Fruit fly (Drosophila melanogaster) whole organism, adult: ENCODE measurements around the gene CG32987.
A peak's percentile ranks its signal among the peaks of the same experiment; 100 is the strongest.

Experiments
- CG11617 ChIP-seq: fragments of 200-800 bp; sonication (Bioruptor generic); optimal IDR thresholded peaks from 2 replicates; lab custom pipeline; 2017; ENCODE audit warnings: mild to moderate bottlenecking, missing biosample characterization, missing genetic modification reagents, missing genetic modification characterization
- CG12768 ChIP-seq: fragments of 200-800 bp; sonication (Bioruptor generic); optimal IDR thresholded peaks from 2 replicates; lab custom pipeline; 2017; ENCODE audit warnings: missing biosample characterization, missing genetic modification characterization, mild to moderate bottlenecking, moderate library complexity, missing genetic modification reagents
- CG14711 ChIP-seq: fragments of 200-800 bp; sonication (Bioruptor generic); optimal IDR thresholded peaks from 2 replicates; lab custom pipeline; 2018; ENCODE audit warnings: missing biosample characterization, mild to moderate bottlenecking, missing genetic modification characterization, moderate library complexity
- CG1620 ChIP-seq: fragments of 200-800 bp; sonication (Bioruptor generic); optimal IDR thresholded peaks from 2 replicates; lab custom pipeline; 2016; ENCODE audit warnings: missing biosample characterization, missing genetic modification characterization
- CG33017 ChIP-seq: fragments of 200-800 bp; sonication (Bioruptor generic); optimal IDR thresholded peaks from 2 replicates; lab custom pipeline; 2018; ENCODE audit warnings: missing biosample characterization, mild to moderate bottlenecking, missing genetic modification characterization, moderate library complexity
- CG5204 ChIP-seq: fragments of 200-800 bp; sonication (Bioruptor generic); optimal IDR thresholded peaks from 2 replicates; lab custom pipeline; 2016; ENCODE audit warnings: missing biosample characterization, missing genetic modification characterization
- CG7045 ChIP-seq: fragments of 200-800 bp; sonication (Bioruptor generic); optimal IDR thresholded peaks from 2 replicates; lab custom pipeline; 2017; ENCODE audit warnings: missing biosample characterization, mild to moderate bottlenecking, missing genetic modification characterization
- CG7101 ChIP-seq: fragments of 200-800 bp; sonication (Bioruptor generic); optimal IDR thresholded peaks from 2 replicates; lab custom pipeline; 2018; ENCODE audit warnings: missing biosample characterization, mild to moderate bottlenecking, missing genetic modification characterization, moderate library complexity
- Clk ChIP-seq: fragments of 200-800 bp; sonication (Bioruptor generic); optimal IDR thresholded peaks from 2 replicates; lab custom pipeline; 2017; ENCODE audit warnings: missing biosample characterization, missing genetic modification characterization
- Crg-1 ChIP-seq: fragments of 200-800 bp; sonication (Bioruptor generic); optimal IDR thresholded peaks from 2 replicates; lab custom pipeline; 2016; ENCODE audit warnings: missing biosample characterization, missing genetic modification characterization
- Hr96 ChIP-seq: fragments of 200-800 bp; sonication (Bioruptor generic); optimal IDR thresholded peaks from 2 replicates; lab custom pipeline; 2016; ENCODE audit warnings: missing biosample characterization, missing genetic modification characterization
- Mnt ChIP-seq: fragments of 200-800 bp; sonication (Bioruptor generic); optimal IDR thresholded peaks from 2 replicates; lab custom pipeline; 2016; ENCODE audit warnings: missing biosample characterization, mild to moderate bottlenecking, missing genetic modification characterization
- bab1 ChIP-seq: fragments of 200-800 bp; sonication (Bioruptor generic); optimal IDR thresholded peaks from 3 replicates; lab custom pipeline; 2019; ENCODE audit warnings: missing biosample characterization, mild to moderate bottlenecking, missing genetic modification characterization, moderate library complexity
- cic ChIP-seq: fragments of 200-800 bp; sonication (Bioruptor generic); optimal IDR thresholded peaks from 2 replicates; lab custom pipeline; 2017; ENCODE audit warnings: missing biosample characterization, mild to moderate bottlenecking, missing genetic modification characterization, moderate library complexity
- cnc ChIP-seq, 2 experiments: fragments of >200 bp; optimal IDR thresholded peaks; 2 replicates each; lab custom pipeline; 2017
- kay ChIP-seq: fragments of 200-800 bp; sonication (Bioruptor generic); peaks from one replicate; lab custom pipeline; 2016; ENCODE audit warnings: missing biosample characterization, missing genetic modification characterization, borderline replicate concordance
- ovo ChIP-seq: fragments of 200-800 bp; sonication (Bioruptor generic); optimal IDR thresholded peaks from 2 replicates; lab custom pipeline; 2016; ENCODE audit warnings: missing biosample characterization, missing genetic modification characterization
- pad ChIP-seq: fragments of 200-800 bp; sonication (Bioruptor generic); optimal IDR thresholded peaks from 3 replicates; lab custom pipeline; 2017; ENCODE audit warnings: missing biosample characterization, missing genetic modification characterization, mild to moderate bottlenecking, moderate library complexity, missing genetic modification reagents
- tj ChIP-seq: fragments of 200-800 bp; sonication (Bioruptor generic); optimal IDR thresholded peaks from 3 replicates; lab custom pipeline; 2017; ENCODE audit warnings: missing biosample characterization, mild to moderate bottlenecking, missing genetic modification characterization, moderate library complexity
- toe ChIP-seq: fragments of 200-800 bp; sonication (Bioruptor generic); optimal IDR thresholded peaks from 2 replicates; lab custom pipeline; 2016; ENCODE audit warnings: missing biosample characterization, missing genetic modification characterization

The CG32987 gene

DNA sequence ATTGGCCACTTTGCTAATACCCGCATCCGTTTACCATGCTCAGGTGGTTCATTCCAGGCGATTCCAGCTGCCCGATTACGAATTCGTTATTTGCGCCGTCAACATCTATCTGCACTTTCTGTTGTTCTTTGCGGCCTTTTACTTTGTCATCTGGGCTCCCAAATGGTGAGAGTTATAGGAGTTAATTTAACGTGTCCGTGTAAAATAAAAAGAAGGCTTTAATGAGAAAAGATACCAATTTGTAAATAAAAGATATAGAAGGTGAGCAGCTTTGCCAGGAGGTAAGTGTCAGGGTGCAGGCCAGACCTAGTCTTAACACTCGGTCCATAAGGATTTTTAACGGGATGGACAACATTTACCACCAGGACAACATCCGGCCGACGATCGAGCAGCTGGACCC is at the start of gene CG32987:
Gene CG32987, plus strand, starts transcription at position 301 of the 400 bp plus-strand sequence.
- TF ChIP-seq ovo (GFP tag; lab: Kevin White, UChicago) (no peak), CG14711 (tag; lab: Kevin White, UChicago) (no peak), cnc (optimal IDR thresholded peaks at IDR 0.05; lab: Kevin White, UChicago) (no peak), tj (GFP tag; lab: Kevin White, UChicago) (no peak), CG33017 (tag; lab: Kevin White, UChicago) (no peak), bab1 (GFP tag; lab: Kevin White, UChicago) (no peak), cic (GFP tag; lab: Kevin White, UChicago) (no peak), CG11617 (GFP tag; lab: Kevin White, UChicago) (no peak), pad (GFP tag; lab: Kevin White, UChicago) (no peak), CG7045 (GFP tag; lab: Kevin White, UChicago) (no peak), Hr96 (GFP tag; lab: Kevin White, UChicago) (no peak), toe (GFP tag; lab: Kevin White, UChicago) (no peak), Clk (GFP tag; lab: Kevin White, UChicago) (no peak), Mnt (GFP tag; lab: Kevin White, UChicago) (no peak), CG12768 (GFP tag; lab: Kevin White, UChicago) (no peak), kay (GFP tag; lab: Kevin White, UChicago) (no peak)

- TF ChIP-seq bab1 (GFP tag; lab: Kevin White, UChicago) (no peak), CG1620 (GFP tag; lab: Kevin White, UChicago) (no peak), Hr96 (GFP tag; lab: Kevin White, UChicago) (no peak)
Measured at dm6 chr2L:8817343-8817742, 46.3 kb upstream of the CG32987 start.

- no peak for TF ChIP-seq CG33017 (tag; lab: Kevin White, UChicago)
- no peak for TF ChIP-seq kay (GFP tag; lab: Kevin White, UChicago)
- TF ChIP-seq cnc (optimal IDR thresholded peaks at IDR 0.05; lab: Kevin White, UChicago) = no peak
- TF ChIP-seq Hr96 (GFP tag; lab: Kevin White, UChicago) = no peak
- no peak for TF ChIP-seq CG7045 (GFP tag; lab: Kevin White, UChicago)
- no peak for TF ChIP-seq tj (GFP tag; lab: Kevin White, UChicago)
- no peak for TF ChIP-seq bab1 (GFP tag; lab: Kevin White, UChicago)
- no peak for TF ChIP-seq Mnt (GFP tag; lab: Kevin White, UChicago)
- TF ChIP-seq ovo (GFP tag; lab: Kevin White, UChicago) = no peak
- no peak for TF ChIP-seq CG14711 (tag; lab: Kevin White, UChicago)
- no peak for TF ChIP-seq Clk (GFP tag; lab: Kevin White, UChicago)
- TF ChIP-seq CG5204 (GFP tag; lab: Kevin White, UChicago) = no peak
- TF ChIP-seq cic (GFP tag; lab: Kevin White, UChicago) = no peak
Measured at dm6 chr2L:8820539-8820938, 43.1 kb upstream of the CG32987 start.

- TF ChIP-seq pad (GFP tag; lab: Kevin White, UChicago) (peak; percentile 11), CG5204 (GFP tag; lab: Kevin White, UChicago) (no peak), Hr96 (GFP tag; lab: Kevin White, UChicago) (no peak)
Measured at dm6 chr2L:8825222-8825869, 38.3 kb upstream of the CG32987 start, which contains the start of gene SoxN. SoxN (plus strand) TSS chr2L:8825645.

DNA sequence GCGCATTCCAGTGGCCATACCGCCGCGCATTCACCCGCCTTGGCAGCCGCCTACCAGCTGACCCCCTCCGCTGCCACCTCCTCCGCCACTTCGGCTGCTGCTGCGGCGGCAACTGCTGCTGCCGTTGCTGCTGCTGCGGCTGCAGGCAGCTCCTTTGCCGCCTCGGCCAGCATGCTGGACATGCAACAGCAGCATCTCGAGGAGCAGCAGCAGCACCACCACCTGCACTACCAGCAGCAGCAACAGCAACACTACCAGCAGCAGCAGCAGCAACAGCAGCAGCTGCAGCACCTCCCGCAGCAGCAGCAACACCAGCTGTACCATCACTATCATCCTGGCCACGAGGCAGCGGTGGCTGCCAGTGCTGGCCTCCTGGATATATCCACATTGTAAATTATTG is 35.2 kb upstream of the CG32987 start:
- TF ChIP-seq toe (GFP tag; lab: Kevin White, UChicago) = no peak
- TF ChIP-seq Crg-1 (GFP tag; lab: Kevin White, UChicago) = no peak
- no peak for TF ChIP-seq CG14711 (tag; lab: Kevin White, UChicago)
- TF ChIP-seq Clk (GFP tag; lab: Kevin White, UChicago) = no peak
- TF ChIP-seq CG11617 (GFP tag; lab: Kevin White, UChicago) = no peak
- TF ChIP-seq Hr96 (GFP tag; lab: Kevin White, UChicago) = no peak
- no peak for TF ChIP-seq ovo (GFP tag; lab: Kevin White, UChicago)
- no peak for TF ChIP-seq Mnt (GFP tag; lab: Kevin White, UChicago)
- no peak for TF ChIP-seq CG1620 (GFP tag; lab: Kevin White, UChicago)
- no peak for TF ChIP-seq CG7045 (GFP tag; lab: Kevin White, UChicago)
- no peak for TF ChIP-seq CG12768 (GFP tag; lab: Kevin White, UChicago)
- TF ChIP-seq cnc (optimal IDR thresholded peaks at IDR 0.05; lab: Kevin White, UChicago) = no peak
- TF ChIP-seq CG33017 (tag; lab: Kevin White, UChicago) = no peak
- TF ChIP-seq kay (GFP tag; lab: Kevin White, UChicago) = no peak
- TF ChIP-seq pad (GFP tag; lab: Kevin White, UChicago) = no peak
- no peak for TF ChIP-seq CG7101
- no peak for TF ChIP-seq tj (GFP tag; lab: Kevin White, UChicago)
- TF ChIP-seq cic (GFP tag; lab: Kevin White, UChicago) = no peak
- no peak for TF ChIP-seq CG5204 (GFP tag; lab: Kevin White, UChicago)
